Fruit fly (Drosophila melanogaster) whole organism, wandering third instar larva: ENCODE data around the gene fzr.

Source experiments
- Abd-B ChIP-seq: fragments of >200 bp; optimal IDR thresholded peaks from 2 replicates; lab custom pipeline; 2017; ENCODE audit warnings: missing biosample characterization, missing genetic modification characterization
- CG32264 ChIP-seq: fragments of 200-800 bp; sonication (Bioruptor generic); optimal IDR thresholded peaks from 2 replicates; lab custom pipeline; 2016; ENCODE audit warnings: missing biosample characterization, missing genetic modification characterization
- CG9705 ChIP-seq: fragments of 200-800 bp; sonication (Bioruptor generic); optimal IDR thresholded peaks from 2 replicates; lab custom pipeline; 2018; ENCODE audit warnings: missing biosample characterization, mild to moderate bottlenecking, missing genetic modification characterization
- CrebA ChIP-seq: fragments of 200-800 bp; sonication (Bioruptor generic); optimal IDR thresholded peaks from 2 replicates; lab custom pipeline; 2016; ENCODE audit warnings: missing biosample characterization, mild to moderate bottlenecking, missing genetic modification characterization, borderline replicate concordance
- Dfd ChIP-seq: fragments of >200 bp; optimal IDR thresholded peaks from 2 replicates; lab custom pipeline; 2017; ENCODE audit warnings: missing biosample characterization, missing genetic modification characterization
- Dif ChIP-seq: fragments of 200-275, 200-300 bp; sonication (Bioruptor generic); optimal IDR thresholded peaks from 2 replicates; lab custom pipeline; 2018; ENCODE audit warnings: missing biosample characterization, missing genetic modification characterization; ENCODE audit not compliant: partially characterized antibody
- GATAd ChIP-seq: sonication (Bioruptor generic); optimal IDR thresholded peaks from 2 replicates; lab custom pipeline; 2016; ENCODE audit warnings: missing biosample characterization, missing genetic modification characterization
- HLH106 ChIP-seq: fragments of 200-800 bp; optimal IDR thresholded peaks from 3 replicates; lab custom pipeline; 2019; ENCODE audit warnings: missing biosample characterization, mild to moderate bottlenecking, missing genetic modification characterization, moderate library complexity
- Hnf4 ChIP-seq: fragments of 200-800 bp; sonication (Bioruptor generic); optimal IDR thresholded peaks from 2 replicates; lab custom pipeline; 2016; ENCODE audit warnings: missing biosample characterization, mild to moderate bottlenecking, missing genetic modification characterization
- Hr78 ChIP-seq: fragments of >200 bp; optimal IDR thresholded peaks from 2 replicates; lab custom pipeline; 2017; ENCODE audit warnings: missing biosample characterization, missing genetic modification characterization
- Hr83 ChIP-seq: fragments of 200-300 bp; sonication (Bioruptor generic); optimal IDR thresholded peaks from 2 replicates; lab custom pipeline; 2016; ENCODE audit warnings: missing biosample characterization, mild to moderate bottlenecking, missing genetic modification characterization, moderate library complexity; ENCODE audit not compliant: poor library complexity, severe bottlenecking
- Jra ChIP-seq: sonication (Bioruptor generic); optimal IDR thresholded peaks from 2 replicates; lab custom pipeline; 2016; ENCODE audit warnings: missing biosample characterization, missing genetic modification characterization
- Mio ChIP-seq: sonication (Bioruptor generic); optimal IDR thresholded peaks from 2 replicates; lab custom pipeline; 2016; ENCODE audit warnings: missing biosample characterization, missing genetic modification characterization
- Myc ChIP-seq: fragments of >200 bp; optimal IDR thresholded peaks from 2 replicates; lab custom pipeline; 2017
- N ChIP-seq: fragments of >200 bp; optimal IDR thresholded peaks from 2 replicates; lab custom pipeline; 2018; ENCODE audit warnings: missing biosample characterization, missing external identifiers, missing genetic modification characterization
- OdsH ChIP-seq: fragments of 200-800 bp; sonication (Bioruptor generic); optimal IDR thresholded peaks from 2 replicates; lab custom pipeline; 2016; ENCODE audit warnings: missing biosample characterization, mild to moderate bottlenecking, missing genetic modification characterization
- Rel ChIP-seq, 2 experiments: fragments of 200-800 bp; sonication (Bioruptor generic) in 1 of 2; optimal IDR thresholded peaks; 2 replicates in 1 of 2; 3 replicates in 1 of 2; lab custom pipeline; 2016 to 2019; ENCODE audit warnings: mild to moderate bottlenecking in 2 of 2, missing biosample characterization in 2 of 2, missing genetic modification characterization in 2 of 2, moderate library complexity in 1 of 2
- Sp1 ChIP-seq: fragments of 200-800 bp; sonication (Bioruptor generic); optimal IDR thresholded peaks from 3 replicates; lab custom pipeline; 2019; ENCODE audit warnings: missing biosample characterization, mild to moderate bottlenecking, missing genetic modification characterization, moderate library complexity
- Vsx2 ChIP-seq: fragments of 200-300, 225-300 bp; sonication (Bioruptor generic); optimal IDR thresholded peaks from 2 replicates; lab custom pipeline; 2018; ENCODE audit warnings: missing biosample characterization, missing genetic modification characterization; ENCODE audit not compliant: partially characterized antibody
- br ChIP-seq: fragments of 200-800 bp; sonication (Bioruptor generic); optimal IDR thresholded peaks from 2 replicates; lab custom pipeline; 2016; ENCODE audit warnings: missing biosample characterization, missing genetic modification characterization
- brk ChIP-seq: fragments of 200-800 bp; sonication (Bioruptor generic); optimal IDR thresholded peaks from 2 replicates; lab custom pipeline; 2016; ENCODE audit warnings: missing biosample characterization, mild to moderate bottlenecking, missing genetic modification characterization
- dl ChIP-seq, 2 experiments: fragments of 175-275, 200-275 bp in 1 of 2; fragments of 200-275 bp in 1 of 2; sonication (Bioruptor generic); optimal IDR thresholded peaks; lab custom pipeline; 2018; ENCODE audit warnings: mild to moderate bottlenecking in 2 of 2, missing biosample characterization in 2 of 2, missing genetic modification characterization in 2 of 2, moderate library complexity in 2 of 2; ENCODE audit not compliant: partially characterized antibody in 2 of 2, insufficient read depth in 1 of 2
- dmrt93B ChIP-seq: fragments of 200-800 bp; sonication (Bioruptor generic); optimal IDR thresholded peaks from 2 replicates; lab custom pipeline; 2018; ENCODE audit warnings: missing biosample characterization, mild to moderate bottlenecking, missing genetic modification characterization
- dsf ChIP-seq: sonication (Bioruptor generic); optimal IDR thresholded peaks from 2 replicates; lab custom pipeline; 2016; ENCODE audit warnings: missing biosample characterization, missing genetic modification characterization, borderline replicate concordance
- ey ChIP-seq: fragments of 200-800 bp; sonication (Bioruptor generic); optimal IDR thresholded peaks from 2 replicates; lab custom pipeline; 2016; ENCODE audit warnings: missing biosample characterization, missing genetic modification characterization
- foxo ChIP-seq, 2 experiments: fragments of 200-800 bp; sonication (Bioruptor generic); optimal IDR thresholded peaks; 2 replicates in 1 of 2; 3 replicates in 1 of 2; lab custom pipeline; 2016 to 2017; ENCODE audit warnings: missing biosample characterization in 2 of 2, missing genetic modification characterization in 2 of 2
- fru ChIP-seq: fragments of 200-800 bp; sonication (Bioruptor generic); optimal IDR thresholded peaks from 3 replicates; lab custom pipeline; 2016; ENCODE audit warnings: missing biosample characterization, mild to moderate bottlenecking, missing genetic modification characterization
- h ChIP-seq: fragments of 200-800 bp; sonication (Bioruptor generic); optimal IDR thresholded peaks from 3 replicates; lab custom pipeline; 2016; ENCODE audit warnings: missing biosample characterization, mild to moderate bottlenecking, missing genetic modification characterization
- jim ChIP-seq: fragments of 175-275, 200-325 bp; sonication (Bioruptor generic); optimal IDR thresholded peaks from 2 replicates; lab custom pipeline; 2016; ENCODE audit warnings: missing biosample characterization, mild to moderate bottlenecking, missing genetic modification characterization
- lola ChIP-seq: fragments of >200 bp; optimal IDR thresholded peaks from 2 replicates; lab custom pipeline; 2017; ENCODE audit warnings: missing biosample characterization, missing genetic modification characterization
- pan ChIP-seq: fragments of >200 bp; optimal IDR thresholded peaks from 2 replicates; lab custom pipeline; 2017
- psq ChIP-seq: fragments of 200-800 bp; sonication (Bioruptor generic); optimal IDR thresholded peaks from 3 replicates; lab custom pipeline; 2017; ENCODE audit warnings: missing biosample characterization, mild to moderate bottlenecking, missing genetic modification characterization, moderate library complexity
- rgr ChIP-seq: fragments of 200-800 bp; sonication (Bioruptor generic); optimal IDR thresholded peaks from 3 replicates; lab custom pipeline; 2016; ENCODE audit warnings: missing biosample characterization, mild to moderate bottlenecking, missing genetic modification characterization
- sage ChIP-seq: fragments of 200-800 bp; sonication (Bioruptor generic); optimal IDR thresholded peaks from 2 replicates; lab custom pipeline; 2016; ENCODE audit warnings: missing biosample characterization, mild to moderate bottlenecking, missing genetic modification characterization
- sv ChIP-seq: fragments of 200-800 bp; sonication (Bioruptor generic); optimal IDR thresholded peaks from 3 replicates; lab custom pipeline; 2016; ENCODE audit warnings: missing biosample characterization, missing genetic modification characterization
- tai ChIP-seq: sonication (Bioruptor generic); optimal IDR thresholded peaks from 2 replicates; lab custom pipeline; 2016; ENCODE audit warnings: missing biosample characterization, missing genetic modification characterization
- usp ChIP-seq: fragments of >200 bp; optimal IDR thresholded peaks from 2 replicates; lab custom pipeline; 2017; ENCODE audit warnings: missing biosample characterization, missing genetic modification characterization
- woc ChIP-seq: sonication (Bioruptor generic); optimal IDR thresholded peaks from 2 replicates; lab custom pipeline; 2016; ENCODE audit warnings: missing biosample characterization, mild to moderate bottlenecking, missing genetic modification characterization

fzr gene

dm6 chrX:4686723-4687122 is 7.4 kb upstream of the fzr start, which contains the start of gene Pp2C1:
Gene Pp2C1, minus strand, starts transcription at chrX:4686903.
- TF ChIP-seq Hr78 (GFP tag; lab: Kevin White, UChicago) (no peak), woc (GFP tag; lab: Kevin White, UChicago) (peak; percentile 21), fru (GFP tag; lab: Kevin White, UChicago) (no peak), CG32264 (GFP tag; lab: Kevin White, UChicago) (no peak), Rel (GFP tag; optimal IDR thresholded peaks at IDR 0.05; lab: Kevin White, UChicago) (no peak), Rel (tag; optimal IDR thresholded peaks at IDR 0.05; lab: Kevin White, UChicago) (peak; percentile 39), Hr83 (GFP tag; lab: Kevin White, UChicago) (peak; percentile 24), br (GFP tag; lab: Kevin White, UChicago) (no peak), Hnf4 (GFP tag; lab: Kevin White, UChicago) (peak; percentile 31)

DNA sequence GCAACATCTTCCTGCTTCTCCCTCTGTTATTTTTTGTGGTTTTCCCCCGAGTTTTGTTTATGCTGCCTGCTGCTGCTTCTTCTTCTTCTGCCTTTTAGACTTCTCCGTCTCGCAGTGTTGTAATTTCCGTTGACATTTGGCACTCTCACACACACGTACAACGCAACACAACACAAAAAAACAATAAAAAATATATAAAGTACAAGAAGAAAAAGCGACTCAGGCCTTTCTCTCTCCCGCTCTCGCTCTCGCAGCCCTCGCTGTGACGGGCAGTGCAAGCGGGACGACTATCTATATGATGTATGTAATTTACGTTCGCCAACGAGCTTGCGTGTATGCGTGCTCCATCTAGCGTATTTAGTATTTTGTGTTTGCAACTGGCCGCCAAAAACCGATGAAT is 6.8 kb upstream of the fzr start:
- no peak for TF ChIP-seq pan
- no peak for TF ChIP-seq rgr (GFP tag; lab: Kevin White, UChicago)
- no peak for TF ChIP-seq GATAd (GFP tag; lab: Kevin White, UChicago)
- TF ChIP-seq Dif (GFP tag; lab: Kevin White, UChicago), result peak; percentile 15
- TF ChIP-seq Rel (GFP tag; optimal IDR thresholded peaks at IDR 0.05; lab: Kevin White, UChicago), result peak; percentile 69
- peak; percentile 99 for TF ChIP-seq Rel (tag; optimal IDR thresholded peaks at IDR 0.05; lab: Kevin White, UChicago)
- TF ChIP-seq Sp1 (GFP tag; lab: Kevin White, UChicago), result peak; percentile 66
- TF ChIP-seq woc (GFP tag; lab: Kevin White, UChicago), result no peak
- no peak for TF ChIP-seq Myc (lab: Kevin White, UChicago)
- peak; percentile 3 for TF ChIP-seq HLH106 (tag; lab: Kevin White, UChicago)
- no peak for TF ChIP-seq CG9705 (GFP tag; lab: Kevin White, UChicago)
- no peak for TF ChIP-seq ey (GFP tag; lab: Kevin White, UChicago)
- peak; percentile 21 for TF ChIP-seq h (GFP tag; lab: Kevin White, UChicago)
- peak; percentile 17 for TF ChIP-seq sage (GFP tag; lab: Kevin White, UChicago)
- no peak for TF ChIP-seq Hr78 (GFP tag; lab: Kevin White, UChicago)
- TF ChIP-seq usp (GFP tag; lab: Kevin White, UChicago), result no peak
- no peak for TF ChIP-seq Vsx2
- TF ChIP-seq CG32264 (GFP tag; lab: Kevin White, UChicago), result no peak
- no peak for TF ChIP-seq Abd-B
- TF ChIP-seq dmrt93B (GFP tag; lab: Kevin White, UChicago), result no peak
- no peak for TF ChIP-seq Hnf4 (GFP tag; lab: Kevin White, UChicago)
- TF ChIP-seq dsf (GFP tag; lab: Kevin White, UChicago), result no peak
- no peak for TF ChIP-seq Dfd (GFP tag; lab: Kevin White, UChicago)
- peak in 1 of 2 experiments; percentile 52 for TF ChIP-seq dl (GFP tag; optimal IDR thresholded peaks at IDR 0.05; lab: Kevin White, UChicago; ENCODE audit: insufficient read depth in 1 of 2, partially characterized antibody in 2 of 2)
- no peak for TF ChIP-seq Mio (GFP tag; lab: Kevin White, UChicago)
- peak; percentile 36 for TF ChIP-seq Jra
- no peak for TF ChIP-seq tai
- no peak for TF ChIP-seq sv (GFP tag; lab: Kevin White, UChicago)
- peak; percentile 58 for TF ChIP-seq N (GFP tag; lab: Kevin White, UChicago)
- TF ChIP-seq OdsH, result no peak
- TF ChIP-seq brk (GFP tag; lab: Kevin White, UChicago), result no peak
- TF ChIP-seq psq (GFP tag; lab: Kevin White, UChicago), result peak; percentile 1
- peak; percentile 32 for TF ChIP-seq fru (GFP tag; lab: Kevin White, UChicago)
- TF ChIP-seq foxo (GFP tag; optimal IDR thresholded peaks at IDR 0.05; lab: Kevin White, UChicago), result no peak
- TF ChIP-seq CrebA (GFP tag; lab: Kevin White, UChicago), result no peak
- TF ChIP-seq jim, result no peak
- no peak for TF ChIP-seq lola
- no peak for TF ChIP-seq br (GFP tag; lab: Kevin White, UChicago)
- TF ChIP-seq Hr83 (GFP tag; lab: Kevin White, UChicago), result no peak
